Worm (Caenorhabditis elegans): ENCODE results near the gene M02B7.7.

DNA sequence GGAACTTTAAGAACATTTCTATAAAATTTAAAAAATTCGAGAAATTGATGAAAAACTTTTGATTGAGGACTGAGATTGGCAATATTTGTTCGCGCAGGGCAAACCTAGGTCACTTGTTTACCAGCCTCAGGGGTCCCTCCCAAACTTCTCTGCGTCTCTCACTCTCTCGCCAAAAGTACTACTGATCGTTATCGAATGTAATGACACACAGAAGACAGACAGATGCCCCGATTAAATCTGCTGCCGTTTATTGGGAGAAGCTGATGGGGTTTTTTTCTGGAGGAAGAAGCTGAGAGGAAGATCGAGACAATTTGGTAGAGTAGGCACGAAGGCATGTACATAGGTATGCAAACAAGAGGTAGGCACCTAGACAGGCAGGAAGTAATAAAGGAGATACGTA, 18.4 kb upstream of the M02B7.7 start:
- TF ChIP-seq unc-62 (GFP tag; optimal IDR thresholded peaks at IDR 0.05) (no peak), unc-130 (tag; optimal IDR thresholded peaks at IDR 0.05) (no peak), egl-27 (tag; optimal IDR thresholded peaks at IDR 0.05) (no peak), nhr-90 (tag; optimal IDR thresholded peaks at IDR 0.05; ENCODE audit: poor library complexity) (no peak), nhr-28 (tag; optimal IDR thresholded peaks at IDR 0.05) (no peak), skn-1 (tag; optimal IDR thresholded peaks at IDR 0.05) (no peak), snu-23 (GFP tag; optimal IDR thresholded peaks at IDR 0.05) (no peak), nhr-237 (tag; optimal IDR thresholded peaks at IDR 0.05) (no peak)

All from whole organism, L1 larva.